Fruit fly (Drosophila melanogaster) whole organism, embryonic: ENCODE data around the gene CG1703.
A peak's percentile ranks its signal among the peaks of the same experiment; 100 is the strongest.

ENCODE experiments used
- Bgb ChIP-seq: fragments of 200-800 bp; sonication (Bioruptor generic); IDR thresholded peaks from 2 replicates; pipeline ENCODE4 v1.3.6; 2022; ENCODE audit warnings: missing biosample characterization, missing genetic modification characterization; ENCODE audit not compliant: partially characterized antibody
- Bteb2 ChIP-seq: fragments of 200-800 bp; sonication (Bioruptor generic); optimal IDR thresholded peaks from 2 replicates; lab custom pipeline; 2016; ENCODE audit warnings: missing biosample characterization, missing genetic modification characterization
- CG11085 ChIP-seq: fragments of 200-800 bp; sonication (Bioruptor generic); IDR thresholded peaks from 2 replicates; pipeline ENCODE4 v1.3.6; 2022; ENCODE audit warnings: missing biosample characterization, missing genetic modification characterization
- CG12769 ChIP-seq: fragments of 200-800 bp; sonication (Bioruptor generic); optimal IDR thresholded peaks from 2 replicates; lab custom pipeline; 2019; ENCODE audit warnings: missing biosample characterization, mild to moderate bottlenecking, missing genetic modification characterization, moderate library complexity
- CG13287 ChIP-seq: fragments of 200-800 bp; sonication (Bioruptor generic); IDR thresholded peaks from 2 replicates; pipeline ENCODE4 v1.3.6; 2022; ENCODE audit warnings: missing biosample characterization, missing genetic modification characterization; ENCODE audit not compliant: partially characterized antibody
- CG13775 ChIP-seq: fragments of 200-800 bp; sonication (Bioruptor generic); optimal IDR thresholded peaks from 3 replicates; lab custom pipeline; 2017; ENCODE audit warnings: missing biosample characterization, mild to moderate bottlenecking, missing genetic modification characterization
- CG16779 ChIP-seq: fragments of 200-800 bp; sonication (Bioruptor generic); IDR thresholded peaks from 2 replicates; pipeline ENCODE4 v1.3.6; 2022; ENCODE audit warnings: missing biosample characterization, missing genetic modification characterization
- CG16813 ChIP-seq: fragments of 200-800 bp; sonication (Bioruptor generic); IDR thresholded peaks from 3 replicates; pipeline ENCODE4 v1.3.6; 2022; ENCODE audit warnings: missing biosample characterization, missing genetic modification characterization; ENCODE audit not compliant: partially characterized antibody
- CG1832 ChIP-seq: fragments of 200-800 bp; sonication (Bioruptor generic); optimal IDR thresholded peaks from 2 replicates; lab custom pipeline; 2017; ENCODE audit warnings: missing biosample characterization, mild to moderate bottlenecking, missing genetic modification characterization, inconsistent platforms
- CG32532 ChIP-seq: fragments of 200-800 bp; sonication (Bioruptor generic); IDR thresholded peaks from 2 replicates; pipeline ENCODE4 v1.3.6; 2022; ENCODE audit warnings: missing biosample characterization, missing genetic modification characterization
- CG32772 ChIP-seq: fragments of 200-800 bp; sonication (Bioruptor generic); IDR thresholded peaks from 2 replicates; pipeline ENCODE4 v1.3.6; 2022; ENCODE audit warnings: missing biosample characterization, missing genetic modification characterization
- CG34422 ChIP-seq: fragments of 200-800 bp; sonication (Bioruptor generic); IDR thresholded peaks from 3 replicates; pipeline ENCODE4 v1.3.6; 2022; ENCODE audit warnings: missing biosample characterization, missing genetic modification characterization
- CG3847 ChIP-seq: fragments of 200-800 bp; sonication (Bioruptor generic); IDR thresholded peaks from 2 replicates; pipeline ENCODE4 v1.3.6; 2022; ENCODE audit warnings: missing biosample characterization, missing genetic modification characterization
- CG42726 ChIP-seq: fragments of 200-800 bp; sonication (Bioruptor generic); IDR thresholded peaks from 2 replicates; pipeline ENCODE4 v1.3.6; 2022; ENCODE audit warnings: missing biosample characterization, missing genetic modification characterization; ENCODE audit not compliant: partially characterized antibody
- CG6791 ChIP-seq: fragments of 200-800 bp; sonication (Bioruptor generic); IDR thresholded peaks from 3 replicates; pipeline ENCODE4 v1.3.6; 2022; ENCODE audit warnings: missing biosample characterization, missing genetic modification characterization; ENCODE audit not compliant: partially characterized antibody
- Dip3 ChIP-seq: fragments of 200-800 bp; sonication (Bioruptor generic); optimal IDR thresholded peaks from 3 replicates; lab custom pipeline; 2016; ENCODE audit warnings: missing biosample characterization, missing genetic modification characterization
- Dref ChIP-seq: fragments of 200-800 bp; sonication (Bioruptor generic); IDR thresholded peaks from 2 replicates; pipeline ENCODE4 v1.3.6; 2022; ENCODE audit warnings: missing biosample characterization, missing genetic modification characterization
- E2f1 ChIP-seq: fragments of 200-800 bp; sonication (Bioruptor generic); IDR thresholded peaks from 2 replicates; pipeline ENCODE4 v1.3.6; 2022; ENCODE audit warnings: missing biosample characterization, missing genetic modification characterization
- E2f2 ChIP-seq: fragments of 200-800 bp; sonication (Bioruptor generic); IDR thresholded peaks from 2 replicates; pipeline ENCODE4 v1.3.6; 2022; ENCODE audit warnings: missing biosample characterization, missing genetic modification characterization
- Gug ChIP-seq: fragments of 200-800 bp; sonication (Bioruptor generic); IDR thresholded peaks from 4 replicates; pipeline ENCODE4 v1.3.6; 2022; ENCODE audit warnings: missing biosample characterization, missing genetic modification characterization
- HLHmδ ChIP-seq: fragments of 200-800 bp; sonication (Bioruptor generic); optimal IDR thresholded peaks from 2 replicates; lab custom pipeline; 2018; ENCODE audit warnings: missing biosample characterization, mild to moderate bottlenecking, missing genetic modification characterization, moderate library complexity
- Jarid2 ChIP-seq: fragments of 200-800 bp; sonication (Bioruptor generic); optimal IDR thresholded peaks from 3 replicates; lab custom pipeline; 2017; ENCODE audit warnings: mild to moderate bottlenecking, missing biosample characterization, missing genetic modification reagents, missing genetic modification characterization
- MBD-R2 ChIP-seq: fragments of 200-800 bp; sonication (Bioruptor generic); IDR thresholded peaks from 2 replicates; pipeline ENCODE4 v1.3.6; 2022; ENCODE audit warnings: missing biosample characterization, missing genetic modification characterization
- Med ChIP-seq: fragments of 200-800 bp; sonication (Bioruptor generic); peaks from one replicate; lab custom pipeline; 2016; ENCODE audit warnings: missing biosample characterization, missing genetic modification characterization, mild to moderate bottlenecking, inconsistent platforms, moderate library complexity
- Myb ChIP-seq: fragments of 200-800 bp; sonication (Bioruptor generic); optimal IDR thresholded peaks from 2 replicates; lab custom pipeline; 2016; ENCODE audit warnings: missing biosample characterization, missing genetic modification characterization
- Rfx ChIP-seq: fragments of 200-800 bp; sonication (Bioruptor generic); IDR thresholded peaks from 2 replicates; pipeline ENCODE4 v1.3.6; 2022; ENCODE audit warnings: missing biosample characterization, missing genetic modification characterization
- Scr ChIP-seq: fragments of 200-800 bp; sonication (Bioruptor generic); IDR thresholded peaks from 2 replicates; pipeline ENCODE4 v1.3.6; 2022; ENCODE audit warnings: missing biosample characterization, missing genetic modification characterization; ENCODE audit not compliant: partially characterized antibody
- Xrp1 ChIP-seq: fragments of 200-800 bp; sonication (Bioruptor generic); IDR thresholded peaks from 2 replicates; pipeline ENCODE4 v1.3.6; 2022; ENCODE audit warnings: missing biosample characterization, missing genetic modification characterization
- amos ChIP-seq: fragments of 200-800 bp; sonication (Bioruptor generic); IDR thresholded peaks from 2 replicates; pipeline ENCODE4 v1.3.6; 2022; ENCODE audit warnings: missing biosample characterization, missing genetic modification characterization; ENCODE audit not compliant: partially characterized antibody
- chn ChIP-seq: fragments of 200-800 bp; sonication (Bioruptor generic); optimal IDR thresholded peaks from 2 replicates; lab custom pipeline; 2016; ENCODE audit warnings: missing biosample characterization, missing genetic modification characterization
- ci ChIP-seq: fragments of 200-800 bp; sonication (Bioruptor generic); IDR thresholded peaks from 3 replicates; pipeline ENCODE4 v1.3.6; 2022; ENCODE audit warnings: missing biosample characterization, missing genetic modification characterization
- crc ChIP-seq: fragments of 200-800 bp; sonication (Bioruptor generic); optimal IDR thresholded peaks from 2 replicates; lab custom pipeline; 2016; ENCODE audit warnings: missing biosample characterization, missing genetic modification characterization
- gem ChIP-seq: fragments of 200-800 bp; sonication (Bioruptor generic); optimal IDR thresholded peaks from 2 replicates; lab custom pipeline; 2019; ENCODE audit warnings: missing biosample characterization, mild to moderate bottlenecking, missing genetic modification characterization, moderate library complexity
- gfzf ChIP-seq: fragments of 200-800 bp; sonication (Bioruptor generic); optimal IDR thresholded peaks from 2 replicates; lab custom pipeline; 2016; ENCODE audit warnings: missing biosample characterization, mild to moderate bottlenecking, missing genetic modification characterization, moderate library complexity
- grn ChIP-seq: fragments of 200-800 bp; sonication (Bioruptor generic); optimal IDR thresholded peaks from 3 replicates; lab custom pipeline; 2017; ENCODE audit warnings: missing biosample characterization, missing genetic modification characterization
- ken ChIP-seq: fragments of 200-800 bp; sonication (Bioruptor generic); IDR thresholded peaks from 3 replicates; pipeline ENCODE4 v1.3.6; 2022; ENCODE audit warnings: missing biosample characterization, missing genetic modification characterization
- pfk ChIP-seq: fragments of 200-800 bp; sonication (Bioruptor generic); optimal IDR thresholded peaks from 2 replicates; lab custom pipeline; 2018; ENCODE audit warnings: missing biosample characterization, mild to moderate bottlenecking, missing genetic modification characterization, moderate library complexity
- repo ChIP-seq: fragments of 200-800 bp; sonication (Bioruptor generic); optimal IDR thresholded peaks from 2 replicates; lab custom pipeline; 2016; ENCODE audit warnings: missing biosample characterization, missing genetic modification characterization
- row ChIP-seq: fragments of 200-800 bp; sonication (Bioruptor generic); IDR thresholded peaks from 3 replicates; pipeline ENCODE4 v1.3.6; 2022; ENCODE audit warnings: missing biosample characterization, missing genetic modification characterization
- sob ChIP-seq: fragments of 200-800 bp; sonication (Bioruptor generic); IDR thresholded peaks from 2 replicates; pipeline ENCODE4 v1.3.6; 2022; ENCODE audit warnings: missing biosample characterization, missing genetic modification characterization
- twi ChIP-seq: fragments of 200-800 bp; optimal IDR thresholded peaks from 2 replicates; lab custom pipeline; 2019; ENCODE audit warnings: missing biosample characterization, mild to moderate bottlenecking, missing genetic modification characterization, moderate library complexity
- vvl ChIP-seq: fragments of 200-800 bp; sonication (Bioruptor generic); IDR thresholded peaks from 2 replicates; pipeline ENCODE4 v1.3.6; 2022; ENCODE audit warnings: missing biosample characterization, missing genetic modification characterization
- zen ChIP-seq: fragments of 200-800 bp; sonication (Bioruptor generic); optimal IDR thresholded peaks from 3 replicates; lab custom pipeline; 2018; ENCODE audit warnings: missing biosample characterization, mild to moderate bottlenecking, missing genetic modification characterization, moderate library complexity
- zfh1 ChIP-seq: fragments of 200-800 bp; sonication (Bioruptor generic); IDR thresholded peaks from 3 replicates; pipeline ENCODE4 v1.3.6; 2022; ENCODE audit warnings: missing biosample characterization, missing genetic modification characterization

Gene CG1703

DNA sequence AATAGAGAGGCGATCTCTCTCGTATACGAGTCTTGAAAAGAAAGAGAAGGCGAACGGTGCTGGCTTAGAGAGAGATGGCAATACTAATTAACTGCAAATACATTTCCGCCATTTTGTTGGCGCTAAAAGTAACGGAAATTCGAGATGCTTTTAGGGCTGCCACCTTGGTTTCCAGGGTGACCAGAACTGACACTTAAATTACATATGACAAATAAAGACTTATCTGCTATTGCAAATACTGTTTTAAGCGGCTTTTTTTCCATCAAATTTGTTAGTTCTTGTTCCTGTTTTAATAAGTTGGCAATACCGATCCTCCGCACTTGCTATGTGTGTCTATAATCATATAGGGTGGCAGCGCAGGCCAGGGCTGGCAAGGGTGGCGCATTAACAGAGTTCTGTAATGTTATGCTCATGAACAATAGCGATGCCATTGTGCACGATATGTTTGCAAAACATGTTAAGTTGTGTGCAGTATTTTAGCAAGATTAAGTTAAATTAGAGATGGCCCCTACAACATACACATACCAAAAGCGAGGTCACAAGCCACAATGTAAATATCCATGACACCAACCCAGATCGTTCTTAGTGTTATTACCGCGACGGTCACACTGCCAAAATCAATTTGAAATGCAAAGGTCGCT, 31.4 kb upstream of the CG1703 start, which contains the start of gene nod (continued):
- peak; percentile 54 for TF ChIP-seq chn (GFP tag; lab: Kevin White, UChicago)
- TF ChIP-seq E2f1 (GFP tag; lab: Robert Waterston, UW), result peak; percentile 52; the same call in 1 of the 2 replicates
- TF ChIP-seq Bteb2 (GFP tag; lab: Kevin White, UChicago), result peak; percentile 33

DNA sequence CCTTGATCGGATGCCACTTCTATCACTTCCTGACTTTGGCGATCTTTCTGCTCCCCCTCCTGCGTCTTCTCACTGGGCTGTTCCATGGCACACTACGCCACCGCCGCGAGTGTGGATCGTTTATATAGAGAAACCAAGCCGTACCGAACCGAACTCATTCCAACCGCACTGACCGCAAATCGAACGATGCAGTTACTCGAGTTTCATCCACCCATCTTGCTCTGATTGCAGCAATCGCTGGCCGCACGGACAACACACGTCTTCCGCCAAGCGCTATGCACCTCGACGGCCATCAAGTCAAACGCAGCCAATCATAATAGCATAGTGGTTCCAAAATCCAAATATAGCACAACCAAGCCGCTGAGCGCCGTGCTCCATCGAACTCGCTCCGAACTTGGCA, 27.7 kb upstream of the CG1703 start, which contains the start of gene pkm:
TSS of gene pkm (minus strand) at position 101 of the 400 bp plus-strand sequence.
- no peak for TF ChIP-seq repo (GFP tag; lab: Kevin White, UChicago)
- no peak for TF ChIP-seq CG16779 (GFP tag; lab: Robert Waterston, UW)
- TF ChIP-seq Med (GFP tag; lab: Kevin White, UChicago), result peak; percentile 32

DNA sequence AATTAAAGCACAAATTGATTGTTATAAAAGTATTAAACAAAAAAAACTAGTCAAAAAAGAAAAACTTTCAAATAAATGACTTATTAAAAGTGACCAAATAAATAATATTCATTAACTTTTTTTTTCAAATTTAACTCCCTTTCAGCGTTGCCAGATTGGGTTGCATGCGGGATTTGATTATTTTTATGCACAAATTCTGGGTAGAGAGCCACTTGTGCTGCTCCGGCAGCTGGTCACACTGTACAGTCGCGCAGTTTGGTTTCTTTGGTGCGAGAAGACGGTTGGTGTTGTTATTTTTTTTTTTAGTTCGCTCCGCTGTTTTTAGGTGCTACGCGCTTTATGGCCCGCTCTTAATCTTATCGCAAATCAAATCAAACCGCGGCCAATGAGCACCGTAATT, 12.1 kb upstream of the CG1703 start, which contains the start of gene rho-4:
TSS of gene rho-4 (plus strand) at position 250 of the 400 bp plus-strand sequence.
- peak; percentile 16 for TF ChIP-seq Myb
- peak; percentile 36; the same call in 1 of the 2 replicates for TF ChIP-seq CG11085
- TF ChIP-seq Jarid2, result peak; percentile 44
- TF ChIP-seq Rfx, result peak; percentile 26; the same call in 1 of the 2 replicates
- 0 out of 3 replicates have a peak, but pooled peaks have one; percentile 20 for TF ChIP-seq ken (GFP tag; lab: Robert Waterston, UW)
- TF ChIP-seq amos, result peak; percentile 45; the same call in 1 of the 2 replicates
- TF ChIP-seq Dref (GFP tag; lab: Robert Waterston, UW), result peak; percentile 45
- 0 out of 2 replicates have a peak, but pooled peaks have one; percentile 28 for TF ChIP-seq Scr
- peak; percentile 47; the same call in 1 of the 2 replicates for TF ChIP-seq CG13287 (GFP tag; lab: Robert Waterston, UW)
- TF ChIP-seq CG3847 (GFP tag; lab: Robert Waterston, UW), result peak; percentile 73
- TF ChIP-seq ci (GFP tag; lab: Robert Waterston, UW), result peak; percentile 39; the same call in 1 of the 3 replicates
- TF ChIP-seq CG42726 (GFP tag; lab: Robert Waterston, UW), result 0 out of 2 replicates have a peak, but pooled peaks have one; percentile 28
- 0 out of 4 replicates have a peak, but pooled peaks have one; percentile 2 for TF ChIP-seq Gug
- TF ChIP-seq MBD-R2 (GFP tag; lab: Robert Waterston, UW), result peak; percentile 42
- peak; percentile 39 for TF ChIP-seq grn
- TF ChIP-seq zfh1, result 0 out of 3 replicates have a peak, but pooled peaks have one; percentile 6
- TF ChIP-seq sob, result 0 out of 2 replicates have a peak, but pooled peaks have one; percentile 23
- peak; percentile 82 for TF ChIP-seq E2f2
- TF ChIP-seq gfzf (GFP tag; lab: Kevin White, UChicago), result peak; percentile 53
- TF ChIP-seq CG6791 (GFP tag; lab: Robert Waterston, UW), result 0 out of 3 replicates have a peak, but pooled peaks have one; percentile 10
- TF ChIP-seq CG32772 (GFP tag; lab: Robert Waterston, UW), result 0 out of 2 replicates have a peak, but pooled peaks have one; percentile 29
- 0 out of 3 replicates have a peak, but pooled peaks have one; percentile 12 for TF ChIP-seq CG16813 (GFP tag; lab: Robert Waterston, UW)
- TF ChIP-seq vvl, result peak; percentile 20; the same call in 1 of the 2 replicates
- TF ChIP-seq row (GFP tag; lab: Robert Waterston, UW), result peak; percentile 38; the same call in 2 of the 3 replicates
- TF ChIP-seq CG32532 (GFP tag; lab: Robert Waterston, UW), result peak; percentile 26; the same call in 1 of the 2 replicates

DNA sequence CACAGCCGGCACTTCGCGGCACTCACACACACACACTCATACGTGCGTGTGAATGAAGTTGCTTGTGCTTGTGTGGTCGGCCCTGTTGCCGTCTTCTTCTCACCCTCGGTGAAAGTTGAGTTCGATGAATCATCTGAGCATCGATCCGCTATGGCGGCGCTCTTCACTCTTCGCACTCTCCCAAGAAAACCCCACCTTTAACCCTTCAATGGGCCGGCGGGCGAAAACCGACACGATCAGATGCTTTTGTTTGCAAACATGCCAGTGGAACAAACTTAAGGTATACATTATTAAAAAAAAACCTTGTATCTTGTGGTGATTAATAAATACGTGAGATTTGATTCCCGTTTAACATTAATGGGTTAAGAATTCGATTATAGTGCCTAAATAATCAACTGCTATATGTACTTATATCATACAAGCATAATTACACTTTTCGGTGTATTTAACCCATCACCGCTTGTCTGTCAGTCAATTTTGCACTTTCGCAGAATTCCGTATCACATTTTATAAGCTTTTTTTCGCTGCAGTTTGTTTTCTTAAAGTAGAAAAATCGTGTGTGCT, 10.8 kb upstream of the CG1703 start:
- TF ChIP-seq HLHmδ (GFP tag; lab: Kevin White, UChicago) (no peak), Rfx (peak; percentile 31; the same call in 1 of the 2 replicates), CG34422 (GFP tag; lab: Robert Waterston, UW) (peak; percentile 31; the same call in 1 of the 3 replicates), Xrp1 (GFP tag; lab: Robert Waterston, UW) (peak; percentile 25; the same call in 1 of the 2 replicates), gem (no peak), CG1832 (GFP tag; lab: Kevin White, UChicago) (peak; percentile 65), twi (no peak), CG12769 (tag; lab: Kevin White, UChicago) (peak; percentile 44), crc (GFP tag; lab: Kevin White, UChicago) (no peak), Bgb (GFP tag; lab: Robert Waterston, UW) (peak; percentile 32; the same call in 1 of the 2 replicates), zen (no peak), pfk (GFP tag; lab: Kevin White, UChicago) (no peak), CG13775 (GFP tag; lab: Kevin White, UChicago) (no peak), Dip3 (GFP tag; lab: Kevin White, UChicago) (no peak)
